Worm (Caenorhabditis elegans) whole organism, L1 larva: ENCODE measurements around the gene lat-1.

ENCODE experiments used
- blmp-1 ChIP-seq: fragments of 150-350 bp; optimal IDR thresholded peaks from 2 replicates; lab custom pipeline; 2014; ENCODE audit warnings: missing biosample characterization, missing genetic modification characterization
- fkh-10 ChIP-seq: sonication (generic microtip); optimal IDR thresholded peaks from 2 replicates; lab custom pipeline; 2017; ENCODE audit warnings: missing biosample characterization, missing genetic modification reagents, missing genetic modification characterization

- TF ChIP-seq fkh-10 (GFP tag; lab: Kevin White, UChicago) (no peak), blmp-1 (no peak)
These were observed 34.9 kb downstream of the lat-1 start for ce11 chrII:8931405-8932149.
